Worm (Caenorhabditis elegans): Measurements from ENCODE around the gene T22F7.3.

Gene T22F7.3

DNA sequence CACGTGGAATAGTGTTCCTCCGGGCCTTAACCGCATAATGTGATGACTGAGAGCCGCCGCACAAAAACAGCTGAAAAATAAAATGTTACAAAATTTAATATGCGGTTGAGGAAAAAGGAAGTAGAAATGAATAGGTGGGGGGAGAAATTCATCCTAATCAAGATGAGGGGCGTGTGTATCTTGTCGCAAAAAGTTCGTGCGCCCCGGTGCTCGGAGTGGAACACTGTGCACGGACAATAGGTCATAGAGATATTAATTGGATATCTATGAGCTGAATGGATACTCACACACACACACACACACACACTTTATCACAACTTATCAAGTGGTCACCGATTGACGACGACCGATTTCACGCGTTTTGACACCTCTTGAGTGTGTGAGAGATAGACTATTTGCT lies at the start of gene T22F7.3:
Gene T22F7.3, minus strand, starts transcription at position 101 of the 400 bp plus-strand sequence.
- no peak for TF ChIP-seq hlh-12 (tag; optimal IDR thresholded peaks at IDR 0.05)
- TF ChIP-seq F37B4.10 (GFP tag; IDR thresholded peaks at IDR 0.05), result no peak
- no peak for TF ChIP-seq F57C9.4 (tag; optimal IDR thresholded peaks at IDR 0.05)
- TF ChIP-seq ztf-6 (GFP tag; IDR thresholded peaks at IDR 0.05), result no peak
- TF ChIP-seq ceh-58 (GFP tag; IDR thresholded peaks at IDR 0.05), result no peak
- TF ChIP-seq madf-6 (GFP tag; IDR thresholded peaks at IDR 0.05), result no peak
- no peak for TF ChIP-seq let-526 (GFP tag; IDR thresholded peaks at IDR 0.05)

DNA sequence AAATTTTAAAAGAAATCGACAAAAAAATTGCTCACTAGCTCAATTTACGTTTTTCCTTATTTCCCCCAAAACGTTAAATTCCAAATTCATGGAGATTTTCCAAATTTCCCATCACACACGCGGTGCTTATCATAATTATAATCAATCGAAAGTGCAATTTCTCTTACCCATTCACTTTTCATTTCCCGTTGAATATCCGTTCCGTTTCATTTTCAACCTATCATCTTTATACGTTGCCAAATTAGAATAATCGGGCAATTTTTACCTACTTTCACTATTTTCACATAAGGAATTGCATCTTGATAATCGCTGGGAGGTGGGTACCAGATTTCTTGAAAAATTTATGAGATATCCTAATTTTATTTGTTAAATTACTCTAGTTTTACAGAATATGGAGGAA lies 45.0 kb upstream of the T22F7.3 start:
- TF ChIP-seq unc-130 (GFP tag; optimal IDR thresholded peaks at IDR 0.05) (no peak), lin-26 (GFP tag; IDR thresholded peaks at IDR 0.05) (no peak), let-526 (GFP tag; IDR thresholded peaks at IDR 0.05) (no peak), rcor-1 (GFP tag; IDR thresholded peaks at IDR 0.05) (no peak), ekl-4 (GFP tag; IDR thresholded peaks at IDR 0.05) (no peak), snpc-3.4 (tag; optimal IDR thresholded peaks at IDR 0.05) (no peak), B0019.2 (GFP tag; conservative IDR thresholded peaks at IDR 0.05) (no peak), lag-1 (GFP tag; IDR thresholded peaks at IDR 0.05) (no peak), F23B12.7 (tag; optimal IDR thresholded peaks at IDR 0.05; ENCODE audit: insufficient read depth) (no peak), ceh-40 (GFP tag; IDR thresholded peaks at IDR 0.05) (no peak), ztf-26 (tag; optimal IDR thresholded peaks at IDR 0.05) (no peak), somi-1 (GFP tag; optimal IDR thresholded peaks at IDR 0.05) (no peak)

DNA sequence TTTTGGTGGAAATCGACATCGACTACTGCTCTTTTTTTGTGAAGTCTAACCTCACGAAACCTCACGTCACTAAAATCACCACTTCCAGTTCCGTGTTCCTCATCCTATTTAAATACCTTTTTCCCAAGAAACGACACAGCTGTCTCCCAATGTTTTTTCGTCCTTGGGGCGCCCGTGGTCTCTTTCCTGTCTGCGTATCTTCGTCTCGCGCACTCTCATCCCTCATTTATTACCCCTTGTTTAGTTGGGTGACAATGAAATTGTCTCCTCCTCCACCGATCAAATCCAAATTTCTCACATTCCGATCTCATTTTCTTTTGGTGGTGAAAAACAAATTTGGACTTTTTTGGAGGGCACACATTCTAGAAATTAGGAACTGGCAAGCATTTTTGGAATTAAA lies 40.9 kb upstream of the T22F7.3 start:
- TF ChIP-seq Y95B8A.8 (GFP tag; IDR thresholded peaks at IDR 0.05) (no peak), Y79H2A.3 (GFP tag; conservative IDR thresholded peaks at IDR 0.05) (no peak), rpc-1 (optimal IDR thresholded peaks at IDR 0.05) (no peak), rpc-1 (tag; optimal IDR thresholded peaks at IDR 0.05) (no peak), madf-8 (GFP tag; conservative IDR thresholded peaks at IDR 0.05) (no peak), ceh-79 (tag; optimal IDR thresholded peaks at IDR 0.05) (no peak), zim-3 (tag; optimal IDR thresholded peaks at IDR 0.05) (no peak), F10E7.11 (tag; optimal IDR thresholded peaks at IDR 0.05) (no peak), nhr-179 (tag; optimal IDR thresholded peaks at IDR 0.05) (no peak), dpff-1 (tag; optimal IDR thresholded peaks at IDR 0.05) (no peak), D2030.7 (GFP tag; IDR thresholded peaks at IDR 0.05) (no peak), tbp1 (GFP tag; optimal IDR thresholded peaks at IDR 0.05) (no peak), somi-1 (GFP tag; optimal IDR thresholded peaks at IDR 0.05) (no peak), lir-1 (GFP tag; conservative IDR thresholded peaks at IDR 0.05) (no peak), F55B11.4 (tag; optimal IDR thresholded peaks at IDR 0.05; ENCODE audit: borderline replicate concordance, insufficient read depth) (no peak), snpc-4 (GFP tag; optimal IDR thresholded peaks at IDR 0.05) (no peak), snpc-4 (tag; optimal IDR thresholded peaks at IDR 0.05) (no peak)

DNA sequence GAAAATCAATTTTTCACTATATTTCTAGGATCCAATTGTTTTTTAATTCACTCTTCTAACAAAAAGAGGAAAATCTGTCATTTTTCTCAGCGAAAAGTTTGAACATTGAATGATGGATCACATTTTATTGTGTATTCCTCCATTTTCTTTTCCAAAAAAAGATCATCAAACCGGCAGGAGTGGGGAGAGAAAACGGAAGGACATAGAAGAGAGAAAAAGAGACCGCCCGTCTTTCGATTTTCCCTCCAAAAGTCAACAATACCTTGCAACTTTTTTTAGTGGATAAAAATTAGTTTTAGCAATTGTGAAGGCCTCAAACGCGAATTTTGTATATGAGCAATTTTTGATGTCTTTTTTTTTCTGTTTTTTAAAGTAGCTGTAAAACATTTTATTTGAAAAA lies 39.9 kb upstream of the T22F7.3 start:
- TF ChIP-seq Y67H2A.10 (GFP tag; conservative IDR thresholded peaks at IDR 0.05) (no peak), Y53G8AR.9 (GFP tag; conservative IDR thresholded peaks at IDR 0.05) (no peak), F37B4.10 (GFP tag; IDR thresholded peaks at IDR 0.05) (no peak), hmg-1.2 (GFP tag; IDR thresholded peaks at IDR 0.05) (no peak)
